Fruit fly (Drosophila melanogaster) whole organism, adult: Measurements from ENCODE around the gene slpr.

Experiments
- CG1620 ChIP-seq: fragments of 200-800 bp; sonication (Bioruptor generic); optimal IDR thresholded peaks from 2 replicates; lab custom pipeline; 2016; ENCODE audit warnings: missing biosample characterization, missing genetic modification characterization
- CG5204 ChIP-seq: fragments of 200-800 bp; sonication (Bioruptor generic); optimal IDR thresholded peaks from 2 replicates; lab custom pipeline; 2016; ENCODE audit warnings: missing biosample characterization, missing genetic modification characterization
- CG7045 ChIP-seq: fragments of 200-800 bp; sonication (Bioruptor generic); optimal IDR thresholded peaks from 2 replicates; lab custom pipeline; 2017; ENCODE audit warnings: missing biosample characterization, mild to moderate bottlenecking, missing genetic modification characterization
- Hr96 ChIP-seq: fragments of 200-800 bp; sonication (Bioruptor generic); optimal IDR thresholded peaks from 2 replicates; lab custom pipeline; 2016; ENCODE audit warnings: missing biosample characterization, missing genetic modification characterization
- bab1 ChIP-seq: fragments of 200-800 bp; sonication (Bioruptor generic); optimal IDR thresholded peaks from 3 replicates; lab custom pipeline; 2019; ENCODE audit warnings: missing biosample characterization, mild to moderate bottlenecking, missing genetic modification characterization, moderate library complexity
- cic ChIP-seq: fragments of 200-800 bp; sonication (Bioruptor generic); optimal IDR thresholded peaks from 2 replicates; lab custom pipeline; 2017; ENCODE audit warnings: missing biosample characterization, mild to moderate bottlenecking, missing genetic modification characterization, moderate library complexity

DNA sequence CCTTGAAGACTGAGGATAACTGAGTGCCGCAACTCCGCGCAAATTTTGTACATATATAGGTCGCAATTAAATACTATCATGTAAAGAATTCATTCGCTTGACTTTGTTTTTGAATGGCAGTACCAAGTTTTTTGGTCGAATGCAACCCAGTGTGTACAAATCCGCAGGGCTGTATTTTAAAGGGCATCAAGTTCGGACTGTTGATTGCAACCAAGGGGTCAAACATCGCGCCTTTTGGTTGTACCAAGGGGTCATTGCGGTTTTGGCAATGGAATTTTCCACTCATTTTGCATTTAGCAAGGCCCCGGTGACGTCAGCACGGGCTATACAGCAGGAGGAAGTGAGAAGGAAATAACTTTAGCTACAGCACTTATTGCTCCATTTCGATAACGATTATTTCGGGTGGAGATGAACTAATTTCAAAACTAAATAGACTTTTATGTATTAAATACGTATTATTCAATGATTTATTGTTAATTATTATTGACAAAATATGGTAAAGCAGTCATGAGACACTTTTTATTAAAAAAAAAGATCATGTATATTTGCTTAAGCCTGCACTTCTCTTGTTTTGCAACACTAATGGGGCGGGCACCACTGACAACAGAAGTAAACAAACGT lies 45.2 kb downstream of the slpr start, which contains the start of gene CG10958:
- TF ChIP-seq CG1620 (peak; percentile 59), cic (GFP tag; lab: Kevin White, UChicago) (no peak), Hr96 (GFP tag; lab: Kevin White, UChicago) (no peak), CG5204 (GFP tag; lab: Kevin White, UChicago) (no peak), CG7045 (GFP tag; lab: Kevin White, UChicago) (no peak), bab1 (peak; percentile 82)
